Fruit fly (Drosophila melanogaster): ENCODE measurements around the gene RpS28-like.

DNA sequence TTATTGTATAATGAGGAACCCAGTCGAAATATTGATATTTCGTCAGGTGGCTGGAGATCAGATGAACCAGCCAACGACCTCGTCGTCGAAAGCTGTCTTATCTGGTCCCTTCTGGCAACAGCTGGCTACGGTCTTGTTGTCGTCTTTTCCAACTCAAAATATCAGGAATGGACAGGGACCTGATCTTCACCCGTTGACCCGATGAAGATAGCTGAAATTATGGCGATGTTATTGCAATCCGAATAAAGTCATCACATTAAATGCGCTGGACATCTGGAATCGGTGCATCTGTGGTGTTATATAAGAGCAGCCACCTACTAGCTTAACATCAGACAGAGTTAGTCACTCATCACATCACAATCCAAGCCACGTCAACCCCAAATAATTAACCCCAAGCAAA, 10.1 kb upstream of the RpS28-like start, which contains the start of gene Fbp2:
- no peak for TF ChIP-seq pan (optimal IDR thresholded peaks at IDR 0.05)
- TF ChIP-seq psq (optimal IDR thresholded peaks at IDR 0.05) = no peak
- TF ChIP-seq CG8478 (optimal IDR thresholded peaks at IDR 0.05) = no peak
- TF ChIP-seq EcR (GFP tag; optimal IDR thresholded peaks at IDR 0.05) = no peak

Measured in whole organism.